Worm (Caenorhabditis elegans) whole organism, L3 larva: ENCODE data around the gene T05C12.15.

Source experiments
- R02D3.7 ChIP-seq: fragments of 150-350 bp; optimal IDR thresholded peaks from 2 replicates; lab custom pipeline; 2014; ENCODE audit warnings: missing biosample characterization, missing genetic modification characterization
- ZK546.5 ChIP-seq: sonication (generic microtip); optimal IDR thresholded peaks from 2 replicates; lab custom pipeline; 2017; ENCODE audit warnings: missing biosample characterization, missing genetic modification characterization
- aly-2 ChIP-seq: fragments of 150-350 bp; optimal IDR thresholded peaks from 2 replicates; lab custom pipeline; 2014; ENCODE audit warnings: missing biosample characterization, missing genetic modification characterization
- ama-1 ChIP-seq: fragments of 150-350 bp; optimal IDR thresholded peaks from 2 replicates; lab custom pipeline; 2018
- ceh-16 ChIP-seq: sonication (generic microtip); optimal IDR thresholded peaks from 2 replicates; lab custom pipeline; 2017; ENCODE audit warnings: missing biosample characterization, missing genetic modification characterization
- ceh-28 ChIP-seq: fragments of 150-350 bp; optimal IDR thresholded peaks from 2 replicates; lab custom pipeline; 2014; ENCODE audit warnings: missing biosample characterization, missing genetic modification reagents, missing genetic modification characterization
- ceh-82 ChIP-seq: fragments of 150-350 bp; optimal IDR thresholded peaks from 2 replicates; lab custom pipeline; 2014; ENCODE audit warnings: missing biosample characterization, missing genetic modification characterization
- ceh-9 ChIP-seq: sonication (generic microtip); optimal IDR thresholded peaks from 2 replicates; lab custom pipeline; 2018; ENCODE audit warnings: missing biosample characterization, missing genetic modification characterization
- daf-12 ChIP-seq: fragments of 150-350 bp; optimal IDR thresholded peaks from 2 replicates; lab custom pipeline; 2014; ENCODE audit warnings: missing biosample characterization, missing genetic modification reagents, missing genetic modification characterization
- egl-27 ChIP-seq: sonication (generic microtip); optimal IDR thresholded peaks from 4 replicates; lab custom pipeline; 2017; ENCODE audit warnings: missing biosample characterization, missing genetic modification reagents, missing genetic modification characterization
- egl-5 ChIP-seq: fragments of 150-350 bp; optimal IDR thresholded peaks from 2 replicates; lab custom pipeline; 2017; ENCODE audit warnings: missing biosample characterization, missing genetic modification reagents, missing genetic modification characterization, inconsistent platforms
- elt-3 ChIP-seq, 3 experiments: fragments of 150-350 bp in 1 of 3; sonication (generic microtip) in 2 of 3; optimal IDR thresholded peaks; 2 replicates in 2 of 3; 4 replicates in 1 of 3; lab custom pipeline; 2014 to 2017; ENCODE audit warnings: missing biosample characterization in 3 of 3, missing genetic modification characterization in 3 of 3
- eor-1 ChIP-seq, 2 experiments: fragments of 150-350 bp; optimal IDR thresholded peaks; 2 replicates each; lab custom pipeline; 2014 to 2018; ENCODE audit warnings: missing biosample characterization in 2 of 2, missing genetic modification characterization in 2 of 2
- fkh-10 ChIP-seq: sonication (generic microtip); optimal IDR thresholded peaks from 2 replicates; lab custom pipeline; 2017; ENCODE audit warnings: missing biosample characterization, missing genetic modification reagents, missing genetic modification characterization
- fkh-2 ChIP-seq: fragments of 150-350 bp; optimal IDR thresholded peaks from 2 replicates; lab custom pipeline; 2014; ENCODE audit warnings: missing biosample characterization, missing genetic modification reagents, missing genetic modification characterization
- hmg-11 ChIP-seq: sonication (generic microtip); optimal IDR thresholded peaks from 2 replicates; lab custom pipeline; 2016; ENCODE audit warnings: missing genetic modification characterization, missing compliant biosample characterization
- jun-1 ChIP-seq: fragments of 150-350 bp; optimal IDR thresholded peaks from 2 replicates; lab custom pipeline; 2014; ENCODE audit warnings: missing biosample characterization, missing genetic modification reagents, missing genetic modification characterization
- lin-15B ChIP-seq: fragments of 150-350 bp; optimal IDR thresholded peaks from 2 replicates; lab custom pipeline; 2014; ENCODE audit warnings: missing biosample characterization, missing genetic modification characterization
- lin-39 ChIP-seq: fragments of 150-350 bp; optimal IDR thresholded peaks from 2 replicates; lab custom pipeline; 2018; ENCODE audit warnings: missing biosample characterization, missing genetic modification reagents, missing genetic modification characterization
- lsy-12 ChIP-seq: sonication (generic microtip); optimal IDR thresholded peaks from 2 replicates; lab custom pipeline; 2016; ENCODE audit warnings: mild to moderate bottlenecking, missing genetic modification characterization, missing compliant biosample characterization
- mml-1 ChIP-seq: fragments of 150-350 bp; sonication (generic microtip); optimal IDR thresholded peaks from 3 replicates; lab custom pipeline; 2014; ENCODE audit warnings: missing biosample characterization, missing genetic modification characterization
- nfya-1 ChIP-seq: sonication (generic microtip); optimal IDR thresholded peaks from 2 replicates; lab custom pipeline; 2017; ENCODE audit warnings: missing genetic modification characterization, mild to moderate bottlenecking, missing compliant biosample characterization, antibody characterized with exemption, moderate library complexity; ENCODE audit not compliant: insufficient read depth
- nhr-11 ChIP-seq: fragments of 150-350 bp; optimal IDR thresholded peaks from 2 replicates; lab custom pipeline; 2014; ENCODE audit warnings: missing biosample characterization, missing genetic modification characterization
- nhr-12 ChIP-seq: fragments of 150-350 bp; optimal IDR thresholded peaks from 2 replicates; lab custom pipeline; 2014; ENCODE audit warnings: missing biosample characterization, missing genetic modification characterization
- nhr-23 ChIP-seq: fragments of 150-350 bp; optimal IDR thresholded peaks from 2 replicates; lab custom pipeline; 2014; ENCODE audit warnings: missing biosample characterization, missing genetic modification reagents, missing genetic modification characterization
- nhr-237 ChIP-seq: fragments of 150-350 bp; optimal IDR thresholded peaks from 2 replicates; lab custom pipeline; 2014; ENCODE audit warnings: missing biosample characterization, missing genetic modification characterization
- nhr-25 ChIP-seq: sonication (generic microtip); optimal IDR thresholded peaks from 2 replicates; lab custom pipeline; 2017; ENCODE audit warnings: missing biosample characterization, missing genetic modification characterization
- nhr-28 ChIP-seq: fragments of 150-350 bp; optimal IDR thresholded peaks from 2 replicates; lab custom pipeline; 2014; ENCODE audit warnings: missing biosample characterization, missing genetic modification characterization
- nhr-43 ChIP-seq: sonication (generic microtip); optimal IDR thresholded peaks from 2 replicates; lab custom pipeline; 2016; ENCODE audit warnings: mild to moderate bottlenecking, missing genetic modification characterization, missing compliant biosample characterization; ENCODE audit not compliant: poor library complexity, severe bottlenecking
- nhr-77 ChIP-seq: fragments of 150-350 bp; optimal IDR thresholded peaks from 2 replicates; lab custom pipeline; 2014; ENCODE audit warnings: missing biosample characterization, missing genetic modification characterization
- pha-4 ChIP-seq: fragments of 150-350 bp; optimal IDR thresholded peaks from 2 replicates; lab custom pipeline; 2014; ENCODE audit warnings: missing biosample characterization, missing genetic modification reagents, missing genetic modification characterization
- pqm-1 ChIP-seq: fragments of 150-350 bp; optimal IDR thresholded peaks from 2 replicates; lab custom pipeline; 2017; ENCODE audit warnings: missing biosample characterization, missing genetic modification characterization, inconsistent platforms
- sea-2 ChIP-seq: fragments of 150-350 bp; sonication (generic microtip); optimal IDR thresholded peaks from 4 replicates; lab custom pipeline; 2014; ENCODE audit warnings: missing biosample characterization, missing genetic modification reagents, missing genetic modification characterization
- skn-1 ChIP-seq: fragments of 150-350 bp; optimal IDR thresholded peaks from 2 replicates; lab custom pipeline; 2014; ENCODE audit warnings: missing biosample characterization, missing genetic modification characterization
- snpc-4 ChIP-seq: fragments of 150-350 bp; optimal IDR thresholded peaks from 2 replicates; lab custom pipeline; 2014; ENCODE audit warnings: missing biosample characterization, missing genetic modification characterization
- tbx-2 ChIP-seq: sonication (generic microtip); optimal IDR thresholded peaks from 2 replicates; lab custom pipeline; 2016; ENCODE audit warnings: mild to moderate bottlenecking, missing genetic modification characterization, missing compliant biosample characterization
- unc-39 ChIP-seq: sonication (generic microtip); optimal IDR thresholded peaks from 4 replicates; lab custom pipeline; 2017; ENCODE audit warnings: missing biosample characterization, missing genetic modification characterization
- unc-62 ChIP-seq: fragments of 150-350 bp; sonication (generic microtip); optimal IDR thresholded peaks from 4 replicates; lab custom pipeline; 2014; ENCODE audit warnings: missing biosample characterization, missing genetic modification reagents, missing genetic modification characterization
- zag-1 ChIP-seq: fragments of 150-350 bp; optimal IDR thresholded peaks from 2 replicates; lab custom pipeline; 2014; ENCODE audit warnings: missing biosample characterization, missing genetic modification characterization
- ztf-4 ChIP-seq: fragments of 150-350 bp; optimal IDR thresholded peaks from 2 replicates; lab custom pipeline; 2014; ENCODE audit warnings: missing biosample characterization, missing genetic modification characterization

T05C12.15 gene

DNA sequence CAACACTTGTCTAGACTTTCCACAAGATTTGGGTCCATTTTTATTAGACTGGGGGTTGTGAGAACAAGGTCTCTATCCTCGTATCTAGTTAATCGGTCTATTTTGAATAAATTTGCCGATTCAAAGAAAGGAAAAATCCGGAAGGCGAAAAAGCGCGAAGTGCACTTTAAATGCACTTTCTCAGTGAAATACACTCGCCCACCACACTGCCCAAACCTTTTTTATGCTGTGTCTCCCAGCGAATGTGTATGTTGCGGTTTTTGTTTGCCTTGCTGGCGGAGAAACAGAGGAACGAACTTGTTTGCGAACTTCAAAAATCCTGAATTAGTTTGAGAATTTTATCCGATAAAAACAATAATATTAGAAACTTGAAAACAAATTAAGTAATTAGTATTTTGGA, 38.6 kb upstream of the T05C12.15 start:
- TF ChIP-seq lsy-12 (tag; lab: Kevin White, UChicago) (peak; percentile 28), pha-4 (tag; lab: Kevin White, UChicago) (peak; percentile 25), skn-1 (tag; lab: Kevin White, UChicago) (no peak), elt-3 (tag; optimal IDR thresholded peaks at IDR 0.05; lab: Kevin White, UChicago) (no peak), tbx-2 (tag; lab: Kevin White, UChicago) (no peak), ama-1 (lab: Kevin White, UChicago) (peak; percentile 67), R02D3.7 (tag; lab: Kevin White, UChicago) (no peak), nhr-43 (tag; lab: Kevin White, UChicago) (no peak), nhr-28 (tag; lab: Kevin White, UChicago) (no peak), nhr-77 (no peak), nhr-237 (tag; lab: Kevin White, UChicago) (no peak), ceh-82 (no peak), eor-1 (tag; optimal IDR thresholded peaks at IDR 0.05; lab: Kevin White, UChicago) (no peak), daf-12 (tag; lab: Kevin White, UChicago) (peak; percentile 62)

DNA sequence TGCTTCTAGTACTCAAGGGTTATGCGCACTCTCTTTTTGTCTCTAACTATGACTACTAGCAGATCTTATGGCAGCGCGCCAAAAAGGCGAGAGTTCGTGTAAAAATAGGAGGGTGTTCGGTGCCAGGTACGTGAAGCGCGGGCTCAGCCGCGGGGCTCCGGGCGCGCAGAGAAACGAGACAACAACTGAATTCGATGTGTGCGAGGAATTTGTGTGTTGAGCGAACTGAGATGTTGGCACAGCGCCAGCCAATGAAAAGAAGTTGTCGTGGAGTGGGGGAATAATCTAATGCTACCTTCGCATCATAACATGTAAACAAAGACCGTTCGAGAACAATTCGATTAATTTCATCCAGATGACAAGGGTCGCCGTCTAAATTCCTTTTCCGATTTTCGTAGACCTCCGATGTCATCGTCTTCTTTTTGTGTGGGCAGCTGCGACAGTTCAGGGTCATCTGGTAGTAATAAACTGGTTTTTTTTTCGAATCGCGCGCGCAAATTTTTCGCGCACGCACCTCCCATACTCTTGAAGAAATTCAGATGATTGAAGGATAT, 37.9 kb upstream of the T05C12.15 start:
- TF ChIP-seq ama-1 (lab: Kevin White, UChicago) (peak; percentile 23), lsy-12 (tag; lab: Kevin White, UChicago) (peak; percentile 38), pqm-1 (tag; lab: Kevin White, UChicago) (no peak), nhr-11 (tag; lab: Kevin White, UChicago) (peak; percentile 19), daf-12 (tag; lab: Kevin White, UChicago) (no peak), sea-2 (GFP tag; lab: Kevin White, UChicago) (no peak), lin-39 (tag; lab: Kevin White, UChicago) (peak; percentile 93), pha-4 (tag; lab: Kevin White, UChicago) (peak; percentile 62), tbx-2 (tag; lab: Kevin White, UChicago) (peak; percentile 53), zag-1 (no peak), ceh-82 (no peak), ceh-16 (tag; lab: Kevin White, UChicago) (no peak), elt-3 (tag; optimal IDR thresholded peaks at IDR 0.05; lab: Kevin White, UChicago) (peak in 1 of 3 experiments; percentile 23), egl-27 (no peak), ceh-9 (tag; lab: Kevin White, UChicago) (no peak), lin-15B (tag; lab: Kevin White, UChicago) (peak; percentile 8), jun-1 (tag; lab: Kevin White, UChicago) (peak; percentile 5), egl-5 (tag; lab: Kevin White, UChicago) (peak; percentile 60), fkh-10 (peak; percentile 47), nhr-25 (tag; lab: Kevin White, UChicago) (peak; percentile 93), snpc-4 (peak; percentile 21), mml-1 (tag; lab: Kevin White, UChicago) (no peak), skn-1 (tag; lab: Kevin White, UChicago) (no peak), unc-39 (tag; lab: Kevin White, UChicago) (no peak), nhr-77 (no peak), nfya-1 (tag; lab: Kevin White, UChicago) (peak; percentile 88), R02D3.7 (tag; lab: Kevin White, UChicago) (peak; percentile 31), nhr-23 (tag; lab: Kevin White, UChicago) (peak; percentile 45), ZK546.5 (no peak), hmg-11 (tag; lab: Kevin White, UChicago) (peak; percentile 79), nhr-43 (tag; lab: Kevin White, UChicago) (peak; percentile 24), unc-62 (GFP tag; lab: Kevin White, UChicago) (no peak), ceh-28 (peak; percentile 55), aly-2 (no peak)

- no peak for TF ChIP-seq ceh-82
- TF ChIP-seq ama-1 (lab: Kevin White, UChicago) = no peak
- TF ChIP-seq ztf-4 (tag; lab: Kevin White, UChicago) = no peak
- no peak for TF ChIP-seq nhr-12 (tag; lab: Kevin White, UChicago)
- no peak for TF ChIP-seq fkh-2
These were observed 33.4 kb upstream of the T05C12.15 start for ce11 chrII:8135953-8136352.
